Worm (Caenorhabditis elegans) whole organism, mixed stage, embryonic: ENCODE results near the gene pmp-4.

Experiments used
- M03D4.4 ChIP-seq: sonication (generic microtip); optimal IDR thresholded peaks from 2 replicates; lab custom pipeline; 2017; ENCODE audit warnings: mild to moderate bottlenecking, missing genetic modification characterization, missing compliant biosample characterization
- bed-3 ChIP-seq: fragments of 200-800 bp; sonication (Bioruptor generic); optimal IDR thresholded peaks from 3 replicates; lab custom pipeline; 2018; ENCODE audit warnings: mild to moderate bottlenecking, missing genetic modification characterization, moderate library complexity, missing compliant biosample characterization
- blmp-1 ChIP-seq: fragments of 150-350 bp; optimal IDR thresholded peaks from 2 replicates; lab custom pipeline; 2014; ENCODE audit warnings: missing biosample characterization, missing genetic modification characterization
- ceh-39 ChIP-seq: fragments of 150-350 bp; optimal IDR thresholded peaks from 2 replicates; lab custom pipeline; 2014; ENCODE audit warnings: missing biosample characterization, missing genetic modification characterization
- ceh-43 ChIP-seq: fragments of 200-800 bp; sonication (Bioruptor generic); optimal IDR thresholded peaks from 2 replicates; lab custom pipeline; 2018; ENCODE audit warnings: mild to moderate bottlenecking, missing genetic modification characterization, moderate library complexity, missing compliant biosample characterization
- ceh-83 ChIP-seq: fragments of 200-800 bp; sonication (Bioruptor generic); optimal IDR thresholded peaks from 2 replicates; lab custom pipeline; 2018; ENCODE audit warnings: mild to moderate bottlenecking, missing genetic modification characterization, missing compliant biosample characterization
- ces-1 ChIP-seq: fragments of 150-350 bp; optimal IDR thresholded peaks from 2 replicates; lab custom pipeline; 2014; ENCODE audit warnings: missing biosample characterization, missing genetic modification reagents, missing genetic modification characterization
- drap-1 ChIP-seq: fragments of 200-800 bp; sonication (Bioruptor generic); optimal IDR thresholded peaks from 3 replicates; lab custom pipeline; 2018; ENCODE audit warnings: mild to moderate bottlenecking, missing genetic modification characterization, missing compliant biosample characterization
- elt-1 ChIP-seq: sonication (generic microtip); optimal IDR thresholded peaks from 2 replicates; lab custom pipeline; 2017; ENCODE audit warnings: missing genetic modification characterization, mild to moderate bottlenecking, missing compliant biosample characterization, antibody characterized with exemption, moderate library complexity, borderline replicate concordance; ENCODE audit not compliant: insufficient read depth
- elt-3 ChIP-seq: fragments of 150-350 bp; optimal IDR thresholded peaks from 2 replicates; lab custom pipeline; 2014; ENCODE audit warnings: missing biosample characterization, missing genetic modification characterization
- ham-2 ChIP-seq: fragments of 200-800 bp; sonication (Bioruptor generic); optimal IDR thresholded peaks from 2 replicates; lab custom pipeline; 2018; ENCODE audit warnings: mild to moderate bottlenecking, missing genetic modification characterization, missing compliant biosample characterization
- lin-13 ChIP-seq: fragments of 150-350 bp; optimal IDR thresholded peaks from 2 replicates; lab custom pipeline; 2014; ENCODE audit warnings: missing biosample characterization, missing genetic modification characterization
- lin-32 ChIP-seq: fragments of 200-800 bp; sonication (Bioruptor generic); optimal IDR thresholded peaks from 2 replicates; lab custom pipeline; 2018; ENCODE audit warnings: mild to moderate bottlenecking, missing genetic modification characterization, missing compliant biosample characterization
- lsy-2 ChIP-seq: fragments of 150-350 bp; optimal IDR thresholded peaks from 2 replicates; lab custom pipeline; 2014; ENCODE audit warnings: missing biosample characterization, missing genetic modification characterization
- mab-5 ChIP-seq: fragments of 150-350 bp; optimal IDR thresholded peaks from 2 replicates; lab custom pipeline; 2014; ENCODE audit warnings: missing biosample characterization, missing genetic modification characterization
- mep-1 ChIP-seq: fragments of 150-350 bp; optimal IDR thresholded peaks from 2 replicates; lab custom pipeline; 2017; ENCODE audit warnings: missing biosample characterization, missing genetic modification reagents, missing genetic modification characterization, inconsistent platforms
- mls-2 ChIP-seq: sonication (generic microtip); optimal IDR thresholded peaks from 2 replicates; lab custom pipeline; 2016; ENCODE audit warnings: mild to moderate bottlenecking, missing genetic modification characterization, moderate library complexity, missing compliant biosample characterization
- nhr-12 ChIP-seq: fragments of 150-350 bp; optimal IDR thresholded peaks from 2 replicates; lab custom pipeline; 2014; ENCODE audit warnings: missing biosample characterization, missing genetic modification characterization
- nhr-2 ChIP-seq: fragments of 150-350 bp; optimal IDR thresholded peaks from 2 replicates; lab custom pipeline; 2014; ENCODE audit warnings: missing biosample characterization, missing genetic modification characterization
- nhr-237 ChIP-seq: fragments of 150-350 bp; optimal IDR thresholded peaks from 2 replicates; lab custom pipeline; 2014; ENCODE audit warnings: missing biosample characterization, missing genetic modification characterization
- nhr-28 ChIP-seq: fragments of 150-350 bp; optimal IDR thresholded peaks from 2 replicates; lab custom pipeline; 2014; ENCODE audit warnings: missing biosample characterization, missing genetic modification characterization
- nhr-76 ChIP-seq: sonication (generic microtip); optimal IDR thresholded peaks from 2 replicates; lab custom pipeline; 2017; ENCODE audit warnings: missing biosample characterization, missing genetic modification characterization
- pha-4 ChIP-seq: fragments of 150-350 bp; optimal IDR thresholded peaks from 2 replicates; lab custom pipeline; 2018; ENCODE audit warnings: missing biosample characterization, missing genetic modification reagents, missing genetic modification characterization
- sem-2 ChIP-seq: fragments of 200-800 bp; sonication (Bioruptor generic); optimal IDR thresholded peaks from 2 replicates; lab custom pipeline; 2018; ENCODE audit warnings: mild to moderate bottlenecking, missing genetic modification characterization, missing compliant biosample characterization
- snpc-4 ChIP-seq: fragments of 150-350 bp; optimal IDR thresholded peaks from 2 replicates; lab custom pipeline; 2014; ENCODE audit warnings: missing biosample characterization, missing genetic modification characterization
- sptf-1 ChIP-seq: sonication (generic microtip); optimal IDR thresholded peaks from 2 replicates; lab custom pipeline; 2017; ENCODE audit warnings: mild to moderate bottlenecking, missing genetic modification characterization, moderate library complexity, missing compliant biosample characterization
- tbx-8 ChIP-seq: fragments of 200-800 bp; sonication (Bioruptor generic); optimal IDR thresholded peaks from 2 replicates; lab custom pipeline; 2018; ENCODE audit warnings: mild to moderate bottlenecking, missing genetic modification characterization, moderate library complexity, missing compliant biosample characterization
- unc-120 ChIP-seq: sonication (generic microtip); optimal IDR thresholded peaks from 2 replicates; lab custom pipeline; 2017; ENCODE audit warnings: missing genetic modification characterization, missing compliant biosample characterization; ENCODE audit not compliant: poor library complexity, severe bottlenecking
- unc-39 ChIP-seq: fragments of 150-350 bp; optimal IDR thresholded peaks from 2 replicates; lab custom pipeline; 2014; ENCODE audit warnings: missing biosample characterization, missing genetic modification characterization
- unc-62 ChIP-seq: fragments of 150-350 bp; optimal IDR thresholded peaks from 2 replicates; lab custom pipeline; 2014; ENCODE audit warnings: missing biosample characterization, missing genetic modification reagents, missing genetic modification characterization
- zip-8 ChIP-seq: fragments of 150-350 bp; optimal IDR thresholded peaks from 2 replicates; lab custom pipeline; 2014; ENCODE audit warnings: missing biosample characterization, missing genetic modification characterization
- ztf-11 ChIP-seq: fragments of 150-350 bp; optimal IDR thresholded peaks from 2 replicates; lab custom pipeline; 2014; ENCODE audit warnings: missing biosample characterization, missing genetic modification characterization

Gene pmp-4

ce11 chrIV:17413343-17413742 lies 7.9 kb upstream of the pmp-4 start:
- TF ChIP-seq nhr-76 (tag; lab: Kevin White, UChicago) (no peak), unc-39 (tag; lab: Kevin White, UChicago) (no peak), ces-1 (GFP tag; lab: Kevin White, UChicago) (no peak), unc-120 (tag; lab: Kevin White, UChicago) (no peak), mab-5 (no peak), ceh-43 (no peak), M03D4.4 (tag; lab: Kevin White, UChicago) (no peak), sem-2 (no peak)

ce11 chrIV:17407491-17407890 lies 2.1 kb upstream of the pmp-4 start, which contains the start of gene T02D1.9:
TSS of gene T02D1.9 (minus strand) at chrIV:17407591.
- TF ChIP-seq sem-2 (no peak), elt-1 (no peak), nhr-76 (tag; lab: Kevin White, UChicago) (no peak), ceh-83 (GFP tag; lab: Kevin White, UChicago) (no peak), sptf-1 (no peak), nhr-2 (tag; lab: Kevin White, UChicago) (no peak)

- TF ChIP-seq pha-4 (no peak), unc-62 (no peak), zip-8 (tag; lab: Kevin White, UChicago) (no peak), tbx-8 (GFP tag; lab: Kevin White, UChicago) (no peak), elt-1 (no peak), nhr-237 (tag; lab: Kevin White, UChicago) (no peak), sem-2 (no peak)
Measured at ce11 chrIV:17407025-17407424, 1.6 kb upstream of the pmp-4 start, which contains the start of gene T02D1.7. TSS of gene T02D1.7 (minus strand) at chrIV:17407125.

ce11 chrIV:17406119-17406518 lies 689 bp upstream of the pmp-4 start:
- TF ChIP-seq ztf-11 (tag; lab: Kevin White, UChicago) (no peak), ceh-39 (tag; lab: Kevin White, UChicago) (no peak), mab-5 (no peak), bed-3 (GFP tag; lab: Kevin White, UChicago) (no peak), drap-1 (GFP tag; lab: Kevin White, UChicago) (no peak), nhr-76 (tag; lab: Kevin White, UChicago) (no peak), elt-1 (no peak), ces-1 (GFP tag; lab: Kevin White, UChicago) (no peak), pha-4 (no peak), sem-2 (no peak), lsy-2 (no peak), ham-2 (GFP tag; lab: Kevin White, UChicago) (no peak), nhr-237 (tag; lab: Kevin White, UChicago) (no peak), zip-8 (tag; lab: Kevin White, UChicago) (no peak)
- TF ChIP-seq, all 35 proteins: peak for 0

- TF ChIP-seq tbx-8 (GFP tag; lab: Kevin White, UChicago): no peak
- TF ChIP-seq pha-4: no peak
- no peak for TF ChIP-seq elt-3 (tag; lab: Kevin White, UChicago)
- TF ChIP-seq lin-13: no peak
- TF ChIP-seq nhr-76 (tag; lab: Kevin White, UChicago): no peak
- TF ChIP-seq unc-39 (tag; lab: Kevin White, UChicago): no peak
- TF ChIP-seq lin-32 (GFP tag; lab: Kevin White, UChicago): no peak
- TF ChIP-seq nhr-12: no peak
- TF ChIP-seq zip-8 (tag; lab: Kevin White, UChicago): no peak
- TF ChIP-seq drap-1 (GFP tag; lab: Kevin White, UChicago): no peak
- TF ChIP-seq mls-2 (tag; lab: Kevin White, UChicago): no peak
- no peak for TF ChIP-seq ces-1 (GFP tag; lab: Kevin White, UChicago)
- TF ChIP-seq ceh-39 (tag; lab: Kevin White, UChicago): no peak
Measured at ce11 chrIV:17399455-17399854, 6.0 kb downstream of the pmp-4 start, which contains the start of gene T02D1.4. TSS of gene T02D1.4 (plus strand) at chrIV:17399755.

- no peak for TF ChIP-seq nhr-12
- TF ChIP-seq nhr-76 (tag; lab: Kevin White, UChicago): no peak
- TF ChIP-seq blmp-1 (tag; lab: Kevin White, UChicago): no peak
- TF ChIP-seq mep-1 (tag; lab: Kevin White, UChicago): no peak
- TF ChIP-seq snpc-4: no peak
- TF ChIP-seq ztf-11 (tag; lab: Kevin White, UChicago): no peak
- TF ChIP-seq unc-39 (tag; lab: Kevin White, UChicago): no peak
- no peak for TF ChIP-seq ceh-83 (GFP tag; lab: Kevin White, UChicago)
- TF ChIP-seq nhr-28 (tag; lab: Kevin White, UChicago): no peak
- no peak for TF ChIP-seq drap-1 (GFP tag; lab: Kevin White, UChicago)
Measured at ce11 chrIV:17395910-17396309, 9.5 kb downstream of the pmp-4 start, which contains the start of gene sru-15. TSS of gene sru-15 (plus strand) at chrIV:17396210.
